Worm (Caenorhabditis elegans) whole organism, early embryonic: ENCODE measurements around the gene ZK105.13.

Experiments
- F13C5.2 ChIP-seq: sonication (generic microtip); optimal IDR thresholded peaks from 2 replicates; lab custom pipeline; 2017; ENCODE audit warnings: mild to moderate bottlenecking, missing genetic modification characterization, inconsistent platforms, missing compliant biosample characterization
- aly-1 ChIP-seq: sonication (generic microtip); optimal IDR thresholded peaks from 2 replicates; lab custom pipeline; 2016; ENCODE audit warnings: missing genetic modification characterization, missing compliant biosample characterization
- ama-1 ChIP-seq: fragments of 150-350 bp; optimal IDR thresholded peaks from 2 replicates; lab custom pipeline; 2014
- hmbx-1 ChIP-seq: sonication (generic microtip); optimal IDR thresholded peaks from 2 replicates; lab custom pipeline; 2016; ENCODE audit warnings: mild to moderate bottlenecking, missing genetic modification characterization, missing compliant biosample characterization

DNA sequence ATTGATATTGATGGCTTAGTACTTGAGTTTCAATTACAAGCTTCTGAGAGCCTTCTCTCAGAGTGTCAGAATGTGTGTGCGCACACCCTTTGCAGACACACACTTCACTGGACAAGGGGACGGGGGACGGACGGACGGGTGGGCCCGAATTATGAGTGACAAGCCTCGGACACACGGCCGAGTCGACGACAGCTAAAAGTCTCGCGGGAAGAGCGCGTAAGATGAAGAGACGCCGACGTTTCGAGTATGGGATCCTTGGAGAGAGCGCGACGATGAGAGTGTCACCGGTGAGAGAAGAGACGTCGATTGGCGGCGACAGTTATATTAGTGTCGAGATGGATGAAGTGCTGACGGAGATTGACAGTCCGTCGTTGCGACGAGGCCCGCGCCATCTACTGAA, 32.9 kb upstream of the ZK105.13 start:
- TF ChIP-seq ama-1 (lab: Kevin White, UChicago), result no peak
- TF ChIP-seq hmbx-1 (tag; lab: Kevin White, UChicago), result no peak
- no peak for TF ChIP-seq aly-1 (tag; lab: Kevin White, UChicago)
- TF ChIP-seq F13C5.2 (tag; lab: Kevin White, UChicago), result no peak
